Worm (Caenorhabditis elegans): ENCODE measurements around the gene srh-193.

ce11 chrV:4339479-4339878 lies 49.5 kb upstream of the srh-193 start:
- no peak for TF ChIP-seq blmp-1 (tag; optimal IDR thresholded peaks at IDR 0.05; ENCODE audit: insufficient read depth)
- no peak for TF ChIP-seq ztf-4 (tag; optimal IDR thresholded peaks at IDR 0.05)
